Worm (Caenorhabditis elegans): ENCODE measurements around the gene F41F3.9.

DNA sequence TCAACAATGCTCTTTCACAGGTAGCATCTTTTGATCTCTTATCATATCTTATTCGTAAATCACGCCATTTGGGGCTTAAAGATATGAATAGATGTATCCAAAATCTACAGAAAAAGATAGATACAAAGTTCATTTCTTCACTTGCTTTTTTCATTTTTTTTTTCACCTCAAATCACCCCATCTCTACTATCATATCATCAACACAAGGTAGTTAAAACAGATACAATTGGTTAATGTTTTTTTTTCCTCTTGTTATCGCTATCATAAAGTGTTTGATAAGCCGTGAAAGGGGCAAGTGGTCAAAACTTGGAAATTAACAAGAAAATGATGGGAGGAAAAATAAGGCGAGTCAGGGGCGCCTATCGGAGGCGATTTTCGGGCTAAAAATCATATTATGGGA lies 25.0 kb upstream of the F41F3.9 start:
- TF ChIP-seq ama-1 (optimal IDR thresholded peaks at IDR 0.05) (no peak), dve-1 (tag; optimal IDR thresholded peaks at IDR 0.05) (no peak), nfya-1 (tag; optimal IDR thresholded peaks at IDR 0.05) (no peak), elt-4 (tag; optimal IDR thresholded peaks at IDR 0.05) (no peak), ztf-16 (tag; optimal IDR thresholded peaks at IDR 0.05) (no peak), pha-4 (tag; optimal IDR thresholded peaks at IDR 0.05) (no peak), pqm-1 (tag; optimal IDR thresholded peaks at IDR 0.05) (no peak), unc-55 (GFP tag; optimal IDR thresholded peaks at IDR 0.05) (no peak), ets-4 (tag; optimal IDR thresholded peaks at IDR 0.05) (no peak), C08G9.2 (tag; optimal IDR thresholded peaks at IDR 0.05) (no peak), sox-4 (tag; optimal IDR thresholded peaks at IDR 0.05) (no peak), tbx-2 (tag; optimal IDR thresholded peaks at IDR 0.05) (no peak), madf-2 (tag; optimal IDR thresholded peaks at IDR 0.05) (no peak), gmeb-2 (tag; optimal IDR thresholded peaks at IDR 0.05) (no peak)
